Worm (Caenorhabditis elegans) whole organism, young adult: Measurements from ENCODE around the gene ZK177.12.
A peak's percentile ranks its signal among the peaks of the same experiment; 100 is the strongest.

ENCODE experiments used
- B0261.1 ChIP-seq: sonication (generic microtip); optimal IDR thresholded peaks from 2 replicates; lab custom pipeline; 2016; ENCODE audit warnings: mild to moderate bottlenecking, missing genetic modification characterization, moderate library complexity, missing compliant biosample characterization
- C06A6.2 ChIP-seq: fragments of 200-800 bp; sonication (Bioruptor generic); conservative IDR thresholded peaks from 2 replicates; pipeline ENCODE4 v1.3.6; 2022; ENCODE audit warnings: missing genetic modification characterization, missing compliant biosample characterization
- F10E7.11 ChIP-seq: sonication (generic microtip); optimal IDR thresholded peaks from 2 replicates; lab custom pipeline; 2017; ENCODE audit warnings: mild to moderate bottlenecking, missing genetic modification characterization, moderate library complexity, missing compliant biosample characterization
- F22D6.2 ChIP-seq: sonication (generic microtip); optimal IDR thresholded peaks from 2 replicates; lab custom pipeline; 2016; ENCODE audit warnings: mild to moderate bottlenecking, missing genetic modification characterization, missing compliant biosample characterization
- F37B4.10 ChIP-seq: fragments of 200-800 bp; sonication (Bioruptor generic); IDR thresholded peaks from 2 replicates; pipeline ENCODE4 v1.3.6; 2022; ENCODE audit warnings: missing genetic modification characterization, missing compliant biosample characterization
- F39B2.1 ChIP-seq: fragments of 200-800 bp; sonication (Bioruptor generic); IDR thresholded peaks from 2 replicates; pipeline ENCODE4 v1.3.6; 2022; ENCODE audit warnings: missing genetic modification reagents, missing genetic modification characterization, missing compliant biosample characterization
- F55B11.4 ChIP-seq: sonication (generic microtip); optimal IDR thresholded peaks from 2 replicates; lab custom pipeline; 2016; ENCODE audit warnings: missing compliant biosample characterization, missing genetic modification characterization, borderline replicate concordance; ENCODE audit not compliant: insufficient read depth
- F57A8.1 ChIP-seq: fragments of 200-800 bp; sonication (Bioruptor generic); optimal IDR thresholded peaks from 2 replicates; lab custom pipeline; 2018; ENCODE audit warnings: mild to moderate bottlenecking, missing genetic modification characterization, moderate library complexity, missing compliant biosample characterization
- F57C9.4 ChIP-seq: sonication (generic microtip); optimal IDR thresholded peaks from 2 replicates; lab custom pipeline; 2017; ENCODE audit warnings: mild to moderate bottlenecking, missing genetic modification characterization, missing compliant biosample characterization
- ZK185.1 ChIP-seq: sonication (generic microtip); optimal IDR thresholded peaks from 2 replicates; lab custom pipeline; 2016; ENCODE audit warnings: mild to moderate bottlenecking, missing genetic modification characterization, missing compliant biosample characterization; ENCODE audit not compliant: poor library complexity, severe bottlenecking
- aptf-3 ChIP-seq: fragments of 200-800 bp; sonication (Bioruptor generic); IDR thresholded peaks from 2 replicates; pipeline ENCODE4 v1.3.6; 2022; ENCODE audit warnings: missing genetic modification characterization, missing compliant biosample characterization
- attf-3 ChIP-seq: fragments of 200-800 bp; sonication (Bioruptor generic); conservative IDR thresholded peaks from 2 replicates; pipeline ENCODE4 v1.3.6; 2022; ENCODE audit warnings: missing genetic modification reagents, missing genetic modification characterization, missing compliant biosample characterization
- attf-6 ChIP-seq: fragments of 200-800 bp; sonication (Bioruptor generic); IDR thresholded peaks from 2 replicates; pipeline ENCODE4 v1.3.6; 2022; ENCODE audit warnings: missing genetic modification reagents, missing genetic modification characterization, missing compliant biosample characterization
- bed-1 ChIP-seq: fragments of 200-800 bp; sonication (Bioruptor generic); IDR thresholded peaks from 2 replicates; pipeline ENCODE4 v1.3.6; 2022; ENCODE audit warnings: missing genetic modification reagents, missing genetic modification characterization, missing compliant biosample characterization
- ccch-3 ChIP-seq: fragments of 200-800 bp; sonication (Bioruptor generic); optimal IDR thresholded peaks from 2 replicates; lab custom pipeline; 2018; ENCODE audit warnings: mild to moderate bottlenecking, missing genetic modification characterization, missing compliant biosample characterization
- ceh-100 ChIP-seq: fragments of 200-800 bp; sonication (Bioruptor generic); IDR thresholded peaks from 2 replicates; pipeline ENCODE4 v1.3.6; 2022; ENCODE audit warnings: missing genetic modification reagents, missing genetic modification characterization, missing compliant biosample characterization
- ceh-58 ChIP-seq: fragments of 200-800 bp; sonication (Bioruptor generic); IDR thresholded peaks from 2 replicates; pipeline ENCODE4 v1.3.6; 2022; ENCODE audit warnings: missing genetic modification characterization, missing compliant biosample characterization
- die-1 ChIP-seq: sonication (generic microtip); optimal IDR thresholded peaks from 2 replicates; lab custom pipeline; 2016; ENCODE audit warnings: missing genotype, mild to moderate bottlenecking, missing genetic modification characterization, missing compliant biosample characterization
- dox-1 ChIP-seq: fragments of 200-800 bp; sonication (Bioruptor generic); IDR thresholded peaks from 2 replicates; pipeline ENCODE4 v1.3.6; 2022; ENCODE audit warnings: missing genetic modification reagents, missing genetic modification characterization, missing compliant biosample characterization
- efl-1 ChIP-seq: fragments of 150-350 bp; optimal IDR thresholded peaks from 2 replicates; lab custom pipeline; 2014; ENCODE audit warnings: missing biosample characterization, missing genetic modification reagents, missing genetic modification characterization
- ekl-4 ChIP-seq: fragments of 200-800 bp; sonication (Bioruptor generic); IDR thresholded peaks from 2 replicates; pipeline ENCODE4 v1.3.6; 2022; ENCODE audit warnings: missing genetic modification reagents, missing genetic modification characterization, missing compliant biosample characterization
- gei-17 ChIP-seq: fragments of 200-800 bp; sonication (Bioruptor generic); optimal IDR thresholded peaks from 2 replicates; lab custom pipeline; 2018; ENCODE audit warnings: mild to moderate bottlenecking, missing genetic modification characterization, missing compliant biosample characterization
- hlh-12 ChIP-seq: sonication (generic microtip); optimal IDR thresholded peaks from 2 replicates; lab custom pipeline; 2016; ENCODE audit warnings: missing genetic modification characterization, missing compliant biosample characterization
- hsf-1 ChIP-seq: fragments of 200-800 bp; sonication (Bioruptor generic); IDR thresholded peaks from 2 replicates; pipeline ENCODE4 v1.3.6; 2022; ENCODE audit warnings: missing genetic modification reagents, missing genetic modification characterization, missing compliant biosample characterization
- lag-1 ChIP-seq: fragments of 200-800 bp; sonication (Bioruptor generic); IDR thresholded peaks from 2 replicates; pipeline ENCODE4 v1.3.6; 2022; ENCODE audit warnings: missing genetic modification reagents, missing genetic modification characterization, missing compliant biosample characterization
- let-607 ChIP-seq, 2 experiments: fragments of 200-800 bp in 1 of 2; sonication (Bioruptor generic) in 1 of 2; sonication (generic microtip) in 1 of 2; optimal IDR thresholded peaks; 2 replicates each; lab custom pipeline; 2016 to 2018; ENCODE audit warnings: mild to moderate bottlenecking in 2 of 2, missing compliant biosample characterization in 2 of 2, missing genetic modification characterization in 2 of 2, moderate library complexity in 2 of 2, missing genotype in 1 of 2
- lin-26 ChIP-seq: fragments of 200-800 bp; sonication (Bioruptor generic); IDR thresholded peaks from 2 replicates; pipeline ENCODE4 v1.3.6; 2022; ENCODE audit warnings: missing genetic modification reagents, missing genetic modification characterization, missing compliant biosample characterization
- lin-35 ChIP-seq, 3 experiments: fragments of 150-350 bp in 2 of 3; sonication (generic microtip) in 1 of 3; optimal IDR thresholded peaks; 2 replicates each; lab custom pipeline; 2014 to 2018; ENCODE audit warnings: missing biosample characterization in 3 of 3, missing genetic modification characterization in 3 of 3, missing genetic modification reagents in 3 of 3
- lin-40 ChIP-seq: sonication (generic microtip); optimal IDR thresholded peaks from 2 replicates; lab custom pipeline; 2016; ENCODE audit warnings: missing genetic modification characterization, mild to moderate bottlenecking, missing compliant biosample characterization, missing genotype, missing genetic modification reagents
- lin-54 ChIP-seq: fragments of 200-800 bp; sonication (Bioruptor generic); optimal IDR thresholded peaks from 2 replicates; lab custom pipeline; 2018; ENCODE audit warnings: mild to moderate bottlenecking, missing genetic modification characterization, missing compliant biosample characterization
- lir-1 ChIP-seq: fragments of 200-800 bp; sonication (Bioruptor generic); conservative IDR thresholded peaks from 2 replicates; pipeline ENCODE4 v1.3.6; 2022; ENCODE audit warnings: missing genetic modification reagents, missing genetic modification characterization, missing compliant biosample characterization
- lsl-1 ChIP-seq: fragments of 200-800 bp; sonication (Bioruptor generic); optimal IDR thresholded peaks from 2 replicates; lab custom pipeline; 2018; ENCODE audit warnings: mild to moderate bottlenecking, missing genetic modification characterization, moderate library complexity, missing compliant biosample characterization
- lsy-27 ChIP-seq: sonication (generic microtip); optimal IDR thresholded peaks from 2 replicates; lab custom pipeline; 2017; ENCODE audit warnings: missing genetic modification characterization, mild to moderate bottlenecking, missing compliant biosample characterization, antibody characterized with exemption, missing genotype, borderline replicate concordance; ENCODE audit not compliant: insufficient read depth
- madf-3 ChIP-seq: fragments of 200-800 bp; sonication (Bioruptor generic); IDR thresholded peaks from 2 replicates; pipeline ENCODE4 v1.3.6; 2022; ENCODE audit warnings: missing genetic modification reagents, missing genetic modification characterization, missing compliant biosample characterization
- madf-8 ChIP-seq: fragments of 200-800 bp; sonication (Bioruptor generic); conservative IDR thresholded peaks from 2 replicates; pipeline ENCODE4 v1.3.6; 2022; ENCODE audit warnings: missing genetic modification reagents, missing genetic modification characterization, missing compliant biosample characterization
- mcd-1 ChIP-seq: fragments of 200-800 bp; sonication (Bioruptor generic); IDR thresholded peaks from 2 replicates; pipeline ENCODE4 v1.3.6; 2022; ENCODE audit warnings: missing genetic modification reagents, missing genetic modification characterization, missing compliant biosample characterization
- mel-28 ChIP-seq: sonication (generic microtip); optimal IDR thresholded peaks from 2 replicates; lab custom pipeline; 2016; ENCODE audit warnings: borderline replicate concordance, mild to moderate bottlenecking, missing genetic modification characterization, missing compliant biosample characterization
- mxl-1 ChIP-seq: sonication (generic microtip); optimal IDR thresholded peaks from 2 replicates; lab custom pipeline; 2016; ENCODE audit warnings: missing genetic modification characterization, missing compliant biosample characterization
- nfya-1 ChIP-seq: sonication (generic microtip); optimal IDR thresholded peaks from 2 replicates; lab custom pipeline; 2017; ENCODE audit warnings: antibody characterized with exemption, missing compliant biosample characterization, missing genetic modification characterization, borderline replicate concordance; ENCODE audit not compliant: insufficient read depth
- rec-8 ChIP-seq, 2 experiments: sonication (generic microtip); optimal IDR thresholded peaks; 2 replicates each; lab custom pipeline; 2016; ENCODE audit warnings: mild to moderate bottlenecking in 2 of 2, missing genetic modification characterization in 2 of 2, missing genetic modification reagents in 2 of 2, missing genotype in 2 of 2, missing biosample characterization in 1 of 2, missing compliant biosample characterization in 1 of 2, moderate library complexity in 1 of 2
- snpc-1.3 ChIP-seq: sonication (generic microtip); optimal IDR thresholded peaks from 2 replicates; lab custom pipeline; 2017; ENCODE audit warnings: missing genetic modification characterization, mild to moderate bottlenecking, missing compliant biosample characterization, antibody characterized with exemption, moderate library complexity, missing genotype, missing genetic modification reagents; ENCODE audit not compliant: insufficient read depth
- snpc-4 ChIP-seq, 5 experiments: fragments of 150-350 bp in 1 of 5; sonication (generic microtip) in 4 of 5; optimal IDR thresholded peaks; 2 replicates each; lab custom pipeline; 2014 to 2018; ENCODE audit warnings: missing genetic modification characterization in 5 of 5, missing biosample characterization in 3 of 5, antibody characterized with exemption in 2 of 5, mild to moderate bottlenecking in 2 of 5, missing compliant biosample characterization in 2 of 5, missing genotype in 2 of 5, moderate library complexity in 2 of 5, missing genetic modification reagents in 1 of 5
- tbp1 ChIP-seq: fragments of 200-800 bp; sonication (Bioruptor generic); optimal IDR thresholded peaks from 2 replicates; lab custom pipeline; 2018; ENCODE audit warnings: mild to moderate bottlenecking, missing genetic modification characterization, missing compliant biosample characterization
- tbx-9 ChIP-seq: sonication (generic microtip); optimal IDR thresholded peaks from 2 replicates; lab custom pipeline; 2016; ENCODE audit warnings: borderline replicate concordance, missing genetic modification characterization, inconsistent platforms, missing compliant biosample characterization
- zfh-2 ChIP-seq: fragments of 200-800 bp; sonication (Bioruptor generic); conservative IDR thresholded peaks from 2 replicates; pipeline ENCODE4 v1.3.6; 2022; ENCODE audit warnings: missing genetic modification reagents, missing genetic modification characterization, missing compliant biosample characterization
- ztf-22 ChIP-seq: fragments of 200-800 bp; sonication (Bioruptor generic); optimal IDR thresholded peaks from 2 replicates; lab custom pipeline; 2018; ENCODE audit warnings: mild to moderate bottlenecking, missing genetic modification characterization, moderate library complexity, missing compliant biosample characterization

The ZK177.12 gene

DNA sequence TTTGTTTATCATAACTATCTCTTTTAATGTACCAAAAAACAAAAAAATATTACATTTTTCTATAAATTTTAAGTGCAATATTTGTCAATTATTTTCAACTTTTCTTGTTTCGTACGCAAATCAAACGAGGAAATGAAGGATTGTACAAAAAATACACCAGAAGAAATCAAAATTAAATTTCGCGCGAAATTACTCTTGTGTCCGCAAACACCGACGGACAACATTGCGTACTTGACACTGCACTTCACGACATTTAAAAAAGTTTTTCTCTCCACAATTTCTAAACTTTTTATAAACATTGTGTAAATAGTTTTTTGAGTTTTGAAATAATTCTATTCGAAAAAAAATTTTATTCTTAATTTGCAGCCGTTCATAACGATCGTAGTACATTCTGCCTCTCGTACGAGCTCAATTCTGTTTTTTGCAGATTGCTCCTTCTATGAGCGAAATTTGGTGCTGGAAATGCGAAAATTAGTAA, 47.5 kb upstream of the ZK177.12 start, which contains the start of gene mrps-16 (continued):
- TF ChIP-seq zfh-2 (GFP tag; lab: Robert Waterston, UW) (no peak), bed-1 (GFP tag; lab: Robert Waterston, UW) (no peak), ekl-4 (GFP tag; lab: Robert Waterston, UW) (no peak), ceh-58 (no peak), lsl-1 (GFP tag; lab: Kevin White, UChicago) (peak; percentile 40), F55B11.4 (tag; lab: Kevin White, UChicago) (no peak), lsy-27 (tag; lab: Kevin White, UChicago) (no peak), attf-3 (GFP tag; lab: Robert Waterston, UW) (no peak), attf-6 (GFP tag; lab: Robert Waterston, UW) (no peak), tbx-9 (tag; lab: Kevin White, UChicago) (no peak), dox-1 (GFP tag; lab: Robert Waterston, UW) (no peak), snpc-4 (GFP tag; optimal IDR thresholded peaks at IDR 0.05; lab: Kevin White, UChicago) (peak; percentile 17), snpc-4 (tag; optimal IDR thresholded peaks at IDR 0.05; lab: Kevin White, UChicago) (peak in 2 of 4 experiments; percentile 23 to 50), tbp1 (GFP tag; lab: Kevin White, UChicago) (peak; percentile 25), F39B2.1 (GFP tag; lab: Robert Waterston, UW) (no peak), ceh-100 (GFP tag; lab: Robert Waterston, UW) (no peak), lin-40 (tag; lab: Kevin White, UChicago) (peak; percentile 23), lir-1 (no peak), lag-1 (no peak), die-1 (tag; lab: Kevin White, UChicago) (no peak), C06A6.2 (no peak), ccch-3 (no peak), rec-8 (tag; optimal IDR thresholded peaks at IDR 0.05; lab: Kevin White, UChicago) (no peak), ztf-22 (GFP tag; lab: Kevin White, UChicago) (no peak), B0261.1 (tag; lab: Kevin White, UChicago) (no peak), F22D6.2 (tag; lab: Kevin White, UChicago) (no peak), lin-54 (GFP tag; lab: Kevin White, UChicago) (peak; percentile 87), ZK185.1 (tag; lab: Kevin White, UChicago) (peak; percentile 54), aptf-3 (GFP tag; lab: Robert Waterston, UW) (no peak), F57A8.1 (GFP tag; lab: Kevin White, UChicago) (no peak), F37B4.10 (no peak), madf-3 (GFP tag; lab: Robert Waterston, UW) (0 out of 2 replicates have a peak, but pooled peaks have one; percentile 50), hlh-12 (tag; lab: Kevin White, UChicago) (no peak), lin-26 (no peak), F57C9.4 (tag; lab: Kevin White, UChicago) (no peak), mel-28 (no peak), lin-35 (GFP tag; optimal IDR thresholded peaks at IDR 0.05; lab: Kevin White, UChicago) (peak in 2 of 3 experiments; percentile 27 to 91), efl-1 (GFP tag; lab: Kevin White, UChicago) (peak; percentile 85), let-607 (tag; optimal IDR thresholded peaks at IDR 0.05; lab: Kevin White, UChicago) (no peak), hsf-1 (GFP tag; lab: Robert Waterston, UW) (no peak), mcd-1 (GFP tag; lab: Robert Waterston, UW) (peak; percentile 26; the same call in 1 of the 2 replicates), mxl-1 (tag; lab: Kevin White, UChicago) (no peak), F10E7.11 (tag; lab: Kevin White, UChicago) (no peak), gei-17 (GFP tag; lab: Kevin White, UChicago) (no peak), madf-8 (GFP tag; lab: Robert Waterston, UW) (peak; percentile 43), snpc-1.3 (peak; percentile 30), nfya-1 (tag; lab: Kevin White, UChicago) (no peak)
